Worm (Caenorhabditis elegans): Measurements from ENCODE around the gene F20D6.12.

DNA sequence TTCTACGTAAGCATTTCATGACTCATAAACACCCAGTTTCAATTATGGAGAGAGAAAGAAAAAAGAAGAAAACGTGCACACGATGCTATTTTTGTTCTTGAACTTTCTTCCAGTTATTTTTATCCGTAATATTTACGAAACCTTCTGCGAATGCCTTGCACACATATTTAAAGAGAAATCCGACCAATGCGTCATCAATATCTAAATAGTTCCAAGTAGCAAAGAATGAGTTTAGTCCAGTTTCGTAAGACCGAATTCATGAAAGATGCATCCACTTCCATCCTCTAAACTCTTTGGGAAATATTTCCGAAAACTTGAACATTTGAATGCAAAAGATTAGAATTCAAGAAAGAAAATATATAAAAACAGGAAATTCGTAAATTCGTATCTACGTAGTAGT is 20.8 kb downstream of the F20D6.12 start:
- TF ChIP-seq unc-62 (GFP tag; optimal IDR thresholded peaks at IDR 0.05) (no peak), lsy-2 (tag; optimal IDR thresholded peaks at IDR 0.05) (no peak), ama-1 (optimal IDR thresholded peaks at IDR 0.05) (no peak), skn-1 (tag; optimal IDR thresholded peaks at IDR 0.05) (no peak), snpc-4 (tag; optimal IDR thresholded peaks at IDR 0.05) (no peak), crh-2 (tag; optimal IDR thresholded peaks at IDR 0.05) (no peak), ztf-4 (tag; optimal IDR thresholded peaks at IDR 0.05) (no peak), nhr-6 (tag; optimal IDR thresholded peaks at IDR 0.05) (no peak), nhr-12 (tag; optimal IDR thresholded peaks at IDR 0.05) (no peak), nhr-237 (tag; optimal IDR thresholded peaks at IDR 0.05) (no peak)
